Fruit fly (Drosophila melanogaster) whole organism, wandering third instar larva: ENCODE data around the gene CG12116.

Experiments used
- Abd-B ChIP-seq: fragments of >200 bp; optimal IDR thresholded peaks from 2 replicates; lab custom pipeline; 2017; ENCODE audit warnings: missing biosample characterization, missing genetic modification characterization
- CG32264 ChIP-seq: fragments of 200-800 bp; sonication (Bioruptor generic); optimal IDR thresholded peaks from 2 replicates; lab custom pipeline; 2016; ENCODE audit warnings: missing biosample characterization, missing genetic modification characterization
- CG9705 ChIP-seq: fragments of 200-800 bp; sonication (Bioruptor generic); optimal IDR thresholded peaks from 2 replicates; lab custom pipeline; 2018; ENCODE audit warnings: missing biosample characterization, mild to moderate bottlenecking, missing genetic modification characterization
- CrebA ChIP-seq: fragments of 200-800 bp; sonication (Bioruptor generic); optimal IDR thresholded peaks from 2 replicates; lab custom pipeline; 2016; ENCODE audit warnings: missing biosample characterization, mild to moderate bottlenecking, missing genetic modification characterization, borderline replicate concordance
- Dfd ChIP-seq: fragments of >200 bp; optimal IDR thresholded peaks from 2 replicates; lab custom pipeline; 2017; ENCODE audit warnings: missing biosample characterization, missing genetic modification characterization
- HLH106 ChIP-seq: fragments of 200-800 bp; optimal IDR thresholded peaks from 3 replicates; lab custom pipeline; 2019; ENCODE audit warnings: missing biosample characterization, mild to moderate bottlenecking, missing genetic modification characterization, moderate library complexity
- Hnf4 ChIP-seq: fragments of 200-800 bp; sonication (Bioruptor generic); optimal IDR thresholded peaks from 2 replicates; lab custom pipeline; 2016; ENCODE audit warnings: missing biosample characterization, mild to moderate bottlenecking, missing genetic modification characterization
- Hr78 ChIP-seq: fragments of >200 bp; optimal IDR thresholded peaks from 2 replicates; lab custom pipeline; 2017; ENCODE audit warnings: missing biosample characterization, missing genetic modification characterization
- Hr83 ChIP-seq: fragments of 200-300 bp; sonication (Bioruptor generic); optimal IDR thresholded peaks from 2 replicates; lab custom pipeline; 2016; ENCODE audit warnings: missing biosample characterization, mild to moderate bottlenecking, missing genetic modification characterization, moderate library complexity; ENCODE audit not compliant: poor library complexity, severe bottlenecking
- Jra ChIP-seq: sonication (Bioruptor generic); optimal IDR thresholded peaks from 2 replicates; lab custom pipeline; 2016; ENCODE audit warnings: missing biosample characterization, missing genetic modification characterization
- Mio ChIP-seq: sonication (Bioruptor generic); optimal IDR thresholded peaks from 2 replicates; lab custom pipeline; 2016; ENCODE audit warnings: missing biosample characterization, missing genetic modification characterization
- Myc ChIP-seq: fragments of >200 bp; optimal IDR thresholded peaks from 2 replicates; lab custom pipeline; 2017
- OdsH ChIP-seq: fragments of 200-800 bp; sonication (Bioruptor generic); optimal IDR thresholded peaks from 2 replicates; lab custom pipeline; 2016; ENCODE audit warnings: missing biosample characterization, mild to moderate bottlenecking, missing genetic modification characterization
- Rel ChIP-seq, 2 experiments: fragments of 200-800 bp; sonication (Bioruptor generic) in 1 of 2; optimal IDR thresholded peaks; 2 replicates in 1 of 2; 3 replicates in 1 of 2; lab custom pipeline; 2016 to 2019; ENCODE audit warnings: mild to moderate bottlenecking in 2 of 2, missing biosample characterization in 2 of 2, missing genetic modification characterization in 2 of 2, moderate library complexity in 1 of 2
- Sp1 ChIP-seq: fragments of 200-800 bp; sonication (Bioruptor generic); optimal IDR thresholded peaks from 3 replicates; lab custom pipeline; 2019; ENCODE audit warnings: missing biosample characterization, mild to moderate bottlenecking, missing genetic modification characterization, moderate library complexity
- Vsx2 ChIP-seq: fragments of 200-300, 225-300 bp; sonication (Bioruptor generic); optimal IDR thresholded peaks from 2 replicates; lab custom pipeline; 2018; ENCODE audit warnings: missing biosample characterization, missing genetic modification characterization; ENCODE audit not compliant: partially characterized antibody
- br ChIP-seq: fragments of 200-800 bp; sonication (Bioruptor generic); optimal IDR thresholded peaks from 2 replicates; lab custom pipeline; 2016; ENCODE audit warnings: missing biosample characterization, missing genetic modification characterization
- brk ChIP-seq: fragments of 200-800 bp; sonication (Bioruptor generic); optimal IDR thresholded peaks from 2 replicates; lab custom pipeline; 2016; ENCODE audit warnings: missing biosample characterization, mild to moderate bottlenecking, missing genetic modification characterization
- dl ChIP-seq, 2 experiments: fragments of 175-275, 200-275 bp in 1 of 2; fragments of 200-275 bp in 1 of 2; sonication (Bioruptor generic); optimal IDR thresholded peaks; lab custom pipeline; 2018; ENCODE audit warnings: mild to moderate bottlenecking in 2 of 2, missing biosample characterization in 2 of 2, missing genetic modification characterization in 2 of 2, moderate library complexity in 2 of 2; ENCODE audit not compliant: partially characterized antibody in 2 of 2, insufficient read depth in 1 of 2
- dmrt93B ChIP-seq: fragments of 200-800 bp; sonication (Bioruptor generic); optimal IDR thresholded peaks from 2 replicates; lab custom pipeline; 2018; ENCODE audit warnings: missing biosample characterization, mild to moderate bottlenecking, missing genetic modification characterization
- dsf ChIP-seq: sonication (Bioruptor generic); optimal IDR thresholded peaks from 2 replicates; lab custom pipeline; 2016; ENCODE audit warnings: missing biosample characterization, missing genetic modification characterization, borderline replicate concordance
- ey ChIP-seq: fragments of 200-800 bp; sonication (Bioruptor generic); optimal IDR thresholded peaks from 2 replicates; lab custom pipeline; 2016; ENCODE audit warnings: missing biosample characterization, missing genetic modification characterization
- foxo ChIP-seq, 2 experiments: fragments of 200-800 bp; sonication (Bioruptor generic); optimal IDR thresholded peaks; 2 replicates in 1 of 2; 3 replicates in 1 of 2; lab custom pipeline; 2016 to 2017; ENCODE audit warnings: missing biosample characterization in 2 of 2, missing genetic modification characterization in 2 of 2
- fru ChIP-seq: fragments of 200-800 bp; sonication (Bioruptor generic); optimal IDR thresholded peaks from 3 replicates; lab custom pipeline; 2016; ENCODE audit warnings: missing biosample characterization, mild to moderate bottlenecking, missing genetic modification characterization
- h ChIP-seq: fragments of 200-800 bp; sonication (Bioruptor generic); optimal IDR thresholded peaks from 3 replicates; lab custom pipeline; 2016; ENCODE audit warnings: missing biosample characterization, mild to moderate bottlenecking, missing genetic modification characterization
- lola ChIP-seq: fragments of >200 bp; optimal IDR thresholded peaks from 2 replicates; lab custom pipeline; 2017; ENCODE audit warnings: missing biosample characterization, missing genetic modification characterization
- pan ChIP-seq: fragments of >200 bp; optimal IDR thresholded peaks from 2 replicates; lab custom pipeline; 2017
- psq ChIP-seq: fragments of 200-800 bp; sonication (Bioruptor generic); optimal IDR thresholded peaks from 3 replicates; lab custom pipeline; 2017; ENCODE audit warnings: missing biosample characterization, mild to moderate bottlenecking, missing genetic modification characterization, moderate library complexity
- rgr ChIP-seq: fragments of 200-800 bp; sonication (Bioruptor generic); optimal IDR thresholded peaks from 3 replicates; lab custom pipeline; 2016; ENCODE audit warnings: missing biosample characterization, mild to moderate bottlenecking, missing genetic modification characterization
- sage ChIP-seq: fragments of 200-800 bp; sonication (Bioruptor generic); optimal IDR thresholded peaks from 2 replicates; lab custom pipeline; 2016; ENCODE audit warnings: missing biosample characterization, mild to moderate bottlenecking, missing genetic modification characterization
- sv ChIP-seq: fragments of 200-800 bp; sonication (Bioruptor generic); optimal IDR thresholded peaks from 3 replicates; lab custom pipeline; 2016; ENCODE audit warnings: missing biosample characterization, missing genetic modification characterization
- tai ChIP-seq: sonication (Bioruptor generic); optimal IDR thresholded peaks from 2 replicates; lab custom pipeline; 2016; ENCODE audit warnings: missing biosample characterization, missing genetic modification characterization
- usp ChIP-seq: fragments of >200 bp; optimal IDR thresholded peaks from 2 replicates; lab custom pipeline; 2017; ENCODE audit warnings: missing biosample characterization, missing genetic modification characterization
- woc ChIP-seq: sonication (Bioruptor generic); optimal IDR thresholded peaks from 2 replicates; lab custom pipeline; 2016; ENCODE audit warnings: missing biosample characterization, mild to moderate bottlenecking, missing genetic modification characterization

The CG12116 gene

dm6 chrX:8455019-8455555, 13.7 kb downstream of the CG12116 start, which contains the start of gene org-1:
Gene org-1, minus strand, starts transcription at chrX:8455069.
- no peak for TF ChIP-seq lola (GFP tag; lab: Kevin White, UChicago)
- TF ChIP-seq sage = peak; percentile 43
- no peak for TF ChIP-seq Jra (GFP tag; lab: Kevin White, UChicago)
- no peak for TF ChIP-seq Rel (GFP tag; optimal IDR thresholded peaks at IDR 0.05; lab: Kevin White, UChicago)
- peak; percentile 19 for TF ChIP-seq Rel (tag; optimal IDR thresholded peaks at IDR 0.05; lab: Kevin White, UChicago)
- no peak for TF ChIP-seq CrebA (GFP tag; lab: Kevin White, UChicago)
- TF ChIP-seq Abd-B (GFP tag; lab: Kevin White, UChicago) = no peak
- no peak for TF ChIP-seq dsf (GFP tag; lab: Kevin White, UChicago)
- TF ChIP-seq tai (GFP tag; lab: Kevin White, UChicago) = peak; percentile 16
- peak; percentile 62 for TF ChIP-seq CG9705
- TF ChIP-seq woc = peak; percentile 26
- TF ChIP-seq dmrt93B (GFP tag; lab: Kevin White, UChicago) = peak; percentile 56
- peak; percentile 71 for TF ChIP-seq Hnf4 (GFP tag; lab: Kevin White, UChicago)
- peak; percentile 74 for TF ChIP-seq ey (GFP tag; lab: Kevin White, UChicago)
- TF ChIP-seq sv (GFP tag; lab: Kevin White, UChicago) = peak; percentile 79
- TF ChIP-seq CG32264 (GFP tag; lab: Kevin White, UChicago) = no peak
- TF ChIP-seq Dfd = no peak
- peak; percentile 61 for TF ChIP-seq psq (GFP tag; lab: Kevin White, UChicago)
- no peak for TF ChIP-seq Myc (lab: Kevin White, UChicago)
- TF ChIP-seq fru (GFP tag; lab: Kevin White, UChicago) = peak; percentile 67
- peak; percentile 77 for TF ChIP-seq h (GFP tag; lab: Kevin White, UChicago)
- TF ChIP-seq OdsH = peak; percentile 69
- TF ChIP-seq Sp1 (GFP tag; lab: Kevin White, UChicago) = peak; percentile 66
- peak; percentile 60 for TF ChIP-seq br (GFP tag; lab: Kevin White, UChicago)
- peak; percentile 4 for TF ChIP-seq brk (GFP tag; lab: Kevin White, UChicago)
- TF ChIP-seq foxo (GFP tag; optimal IDR thresholded peaks at IDR 0.05; lab: Kevin White, UChicago) = peak in 1 of 2 experiments; percentile 81
- no peak for TF ChIP-seq Hr78 (GFP tag; lab: Kevin White, UChicago)
- peak; percentile 77 for TF ChIP-seq HLH106 (tag; lab: Kevin White, UChicago)
- TF ChIP-seq pan = no peak
- TF ChIP-seq rgr (GFP tag; lab: Kevin White, UChicago) = peak; percentile 76
- TF ChIP-seq, all 38 proteins: peak for 19

dm6 chrX:8452163-8452562, 16.6 kb downstream of the CG12116 start:
- TF ChIP-seq OdsH (no peak), woc (no peak), CG9705 (no peak), dmrt93B (GFP tag; lab: Kevin White, UChicago) (no peak), pan (no peak), usp (no peak), Hr78 (GFP tag; lab: Kevin White, UChicago) (no peak)

- no peak for TF ChIP-seq CrebA (GFP tag; lab: Kevin White, UChicago)
- no peak for TF ChIP-seq Mio (GFP tag; lab: Kevin White, UChicago)
- TF ChIP-seq dl (GFP tag; optimal IDR thresholded peaks at IDR 0.05; lab: Kevin White, UChicago; ENCODE audit: insufficient read depth in 1 of 2, partially characterized antibody in 2 of 2) = no peak
- TF ChIP-seq Hr83 (GFP tag; lab: Kevin White, UChicago) = no peak
- no peak for TF ChIP-seq ey (GFP tag; lab: Kevin White, UChicago)
- no peak for TF ChIP-seq usp
- TF ChIP-seq rgr (GFP tag; lab: Kevin White, UChicago) = no peak
Observed at dm6 chrX:8450214-8450904, 18.5 kb downstream of the CG12116 start.

dm6 chrX:8448171-8448570, 20.6 kb downstream of the CG12116 start:
- no peak for TF ChIP-seq fru (GFP tag; lab: Kevin White, UChicago)
- no peak for TF ChIP-seq OdsH
- TF ChIP-seq sv (GFP tag; lab: Kevin White, UChicago) = no peak
- no peak for TF ChIP-seq usp
- TF ChIP-seq woc = no peak
- TF ChIP-seq foxo (GFP tag; optimal IDR thresholded peaks at IDR 0.05; lab: Kevin White, UChicago) = no peak
- TF ChIP-seq br (GFP tag; lab: Kevin White, UChicago) = no peak
- TF ChIP-seq dl (GFP tag; optimal IDR thresholded peaks at IDR 0.05; lab: Kevin White, UChicago; ENCODE audit: insufficient read depth in 1 of 2, partially characterized antibody in 2 of 2) = no peak
- TF ChIP-seq brk (GFP tag; lab: Kevin White, UChicago) = no peak
- no peak for TF ChIP-seq CrebA (GFP tag; lab: Kevin White, UChicago)
- TF ChIP-seq Vsx2 (GFP tag; lab: Kevin White, UChicago) = no peak
- no peak for TF ChIP-seq rgr (GFP tag; lab: Kevin White, UChicago)
- no peak for TF ChIP-seq Mio (GFP tag; lab: Kevin White, UChicago)
- TF ChIP-seq Dfd = no peak
- TF ChIP-seq lola (GFP tag; lab: Kevin White, UChicago) = no peak
- no peak for TF ChIP-seq Myc (lab: Kevin White, UChicago)
- no peak for TF ChIP-seq Hnf4 (GFP tag; lab: Kevin White, UChicago)
- TF ChIP-seq Jra (GFP tag; lab: Kevin White, UChicago) = no peak
- no peak for TF ChIP-seq dmrt93B (GFP tag; lab: Kevin White, UChicago)
